Worm (Caenorhabditis elegans) whole organism, L4 larva: ENCODE data around the gene lron-5.

Experiments
- F37D6.2 ChIP-seq: sonication (generic microtip); optimal IDR thresholded peaks from 2 replicates; lab custom pipeline; 2016; ENCODE audit warnings: mild to moderate bottlenecking, missing genetic modification characterization, missing compliant biosample characterization
- F44E2.7 ChIP-seq: fragments of 200-800 bp; sonication (Bioruptor generic); IDR thresholded peaks from 2 replicates; pipeline ENCODE4 v2.1.2; 2022; ENCODE audit warnings: missing genetic modification characterization, missing compliant biosample characterization
- Y75B8A.6 ChIP-seq: fragments of 200-800 bp; sonication (Bioruptor generic); IDR thresholded peaks from 2 replicates; pipeline ENCODE4 v1.3.6; 2022; ENCODE audit warnings: missing genetic modification reagents, missing genetic modification characterization, missing compliant biosample characterization
- aha-1 ChIP-seq: fragments of 150-350 bp; peaks from one replicate; lab custom pipeline; 2014; ENCODE audit warnings: missing biosample characterization, missing genetic modification characterization
- aly-2 ChIP-seq: sonication (generic microtip); optimal IDR thresholded peaks from 2 replicates; lab custom pipeline; 2018; ENCODE audit warnings: missing biosample characterization, missing genetic modification characterization
- arid-1 ChIP-seq: fragments of 200-800 bp; sonication (Bioruptor generic); conservative IDR thresholded peaks from 2 replicates; pipeline ENCODE4 v1.3.6; 2022; ENCODE audit warnings: missing genetic modification reagents, missing genetic modification characterization, missing compliant biosample characterization
- attf-4 ChIP-seq: sonication (generic microtip); optimal IDR thresholded peaks from 3 replicates; lab custom pipeline; 2017; ENCODE audit warnings: missing biosample characterization, missing genetic modification characterization
- ceh-20 ChIP-seq: fragments of 200-800 bp; sonication (Bioruptor generic); IDR thresholded peaks from 2 replicates; pipeline ENCODE4 v1.3.6; 2022; ENCODE audit warnings: missing genetic modification reagents, missing genetic modification characterization, missing compliant biosample characterization
- ceh-62 ChIP-seq: sonication (generic microtip); optimal IDR thresholded peaks from 2 replicates; lab custom pipeline; 2017; ENCODE audit warnings: missing biosample characterization, missing genetic modification characterization
- ces-1 ChIP-seq: fragments of 150-350 bp; sonication (generic microtip); optimal IDR thresholded peaks from 4 replicates; lab custom pipeline; 2014; ENCODE audit warnings: missing biosample characterization, missing genetic modification reagents, missing genetic modification characterization
- cey-2 ChIP-seq: sonication (generic microtip); optimal IDR thresholded peaks from 3 replicates; lab custom pipeline; 2017; ENCODE audit warnings: missing genetic modification characterization, mild to moderate bottlenecking, missing compliant biosample characterization, antibody characterized with exemption, borderline replicate concordance; ENCODE audit not compliant: insufficient read depth
- ctbp-1 ChIP-seq: fragments of 200-800 bp; sonication (Bioruptor generic); IDR thresholded peaks from 2 replicates; pipeline ENCODE4 v1.3.6; 2022; ENCODE audit warnings: missing genetic modification reagents, missing genetic modification characterization, missing compliant biosample characterization
- daf-8 ChIP-seq: fragments of 200-800 bp; sonication (Bioruptor generic); IDR thresholded peaks from 2 replicates; pipeline ENCODE4 v1.3.6; 2022; ENCODE audit warnings: missing genetic modification characterization, missing compliant biosample characterization
- dmd-6 ChIP-seq: fragments of 200-800 bp; sonication (Bioruptor generic); IDR thresholded peaks from 2 replicates; pipeline ENCODE4 v1.3.6; 2022; ENCODE audit warnings: missing genetic modification reagents, missing genetic modification characterization, missing compliant biosample characterization
- egl-27 ChIP-seq: sonication (generic microtip); optimal IDR thresholded peaks from 3 replicates; lab custom pipeline; 2017; ENCODE audit warnings: missing biosample characterization, missing genetic modification reagents, missing genetic modification characterization
- fkh-10 ChIP-seq: fragments of 150-350 bp; optimal IDR thresholded peaks from 2 replicates; lab custom pipeline; 2014; ENCODE audit warnings: missing biosample characterization, missing genetic modification reagents, missing genetic modification characterization
- hlh-11 ChIP-seq: fragments of 200-800 bp; sonication (Bioruptor generic); optimal IDR thresholded peaks from 2 replicates; lab custom pipeline; 2018; ENCODE audit warnings: mild to moderate bottlenecking, missing genetic modification characterization, missing compliant biosample characterization
- hlh-30 ChIP-seq: sonication (generic microtip); optimal IDR thresholded peaks from 2 replicates; lab custom pipeline; 2017; ENCODE audit warnings: antibody characterized with exemption, mild to moderate bottlenecking, missing genetic modification characterization, missing compliant biosample characterization; ENCODE audit not compliant: insufficient read depth
- hmg-1.1 ChIP-seq: fragments of 200-800 bp; sonication (Bioruptor generic); IDR thresholded peaks from 2 replicates; pipeline ENCODE4 v1.3.6; 2022; ENCODE audit warnings: missing genetic modification reagents, missing genetic modification characterization, missing compliant biosample characterization
- jun-1 ChIP-seq: fragments of 150-350 bp; optimal IDR thresholded peaks from 2 replicates; lab custom pipeline; 2014; ENCODE audit warnings: missing biosample characterization, missing genetic modification reagents, missing genetic modification characterization
- lin-13 ChIP-seq: fragments of 150-350 bp; optimal IDR thresholded peaks from 2 replicates; lab custom pipeline; 2014; ENCODE audit warnings: missing biosample characterization, missing genetic modification reagents, missing genetic modification characterization
- lin-15B ChIP-seq: fragments of 150-350 bp; sonication (generic microtip); optimal IDR thresholded peaks from 3 replicates; lab custom pipeline; 2014; ENCODE audit warnings: missing biosample characterization, missing genetic modification characterization
- lsy-2 ChIP-seq, 2 experiments: fragments of 150-350 bp in 1 of 2; sonication (generic microtip) in 1 of 2; optimal IDR thresholded peaks; 2 replicates each; lab custom pipeline; 2014 to 2017; ENCODE audit warnings: missing biosample characterization in 2 of 2, missing genetic modification characterization in 2 of 2
- madf-5 ChIP-seq, 2 experiments: fragments of 200-800 bp; sonication (Bioruptor generic); IDR thresholded peaks; 2 replicates each; pipeline ENCODE4 v1.3.6; 2022; ENCODE audit warnings: missing compliant biosample characterization in 2 of 2, missing genetic modification characterization in 2 of 2
- mdl-1 ChIP-seq, 2 experiments: fragments of 150-350 bp in 1 of 2; sonication (generic microtip) in 1 of 2; optimal IDR thresholded peaks; 2 replicates each; lab custom pipeline; 2014 to 2017; ENCODE audit warnings: missing biosample characterization in 2 of 2, missing genetic modification characterization in 2 of 2
- mep-1 ChIP-seq: fragments of 150-350 bp; sonication (generic microtip); optimal IDR thresholded peaks from 3 replicates; lab custom pipeline; 2014; ENCODE audit warnings: missing biosample characterization, missing genetic modification characterization
- mxl-2 ChIP-seq: fragments of 200-800 bp; sonication (Bioruptor generic); conservative IDR thresholded peaks from 2 replicates; pipeline ENCODE4 v1.3.6; 2022; ENCODE audit warnings: missing genetic modification reagents, missing genetic modification characterization, missing compliant biosample characterization
- nhr-25 ChIP-seq: sonication (generic microtip); optimal IDR thresholded peaks from 2 replicates; lab custom pipeline; 2017; ENCODE audit warnings: missing genetic modification characterization, mild to moderate bottlenecking, missing compliant biosample characterization, antibody characterized with exemption, moderate library complexity, borderline replicate concordance; ENCODE audit not compliant: insufficient read depth
- nhr-42 ChIP-seq: fragments of 200-800 bp; sonication (Bioruptor generic); IDR thresholded peaks from 2 replicates; pipeline ENCODE4 v1.3.6; 2022; ENCODE audit warnings: missing genetic modification characterization, missing compliant biosample characterization
- nhr-6 ChIP-seq: fragments of 150-350 bp; optimal IDR thresholded peaks from 2 replicates; lab custom pipeline; 2014; ENCODE audit warnings: missing biosample characterization, missing genetic modification characterization
- rbr-2 ChIP-seq: sonication (generic microtip); optimal IDR thresholded peaks from 2 replicates; lab custom pipeline; 2016; ENCODE audit warnings: missing genotype, missing genetic modification characterization, missing compliant biosample characterization
- set-16 ChIP-seq: fragments of 200-800 bp; sonication (Bioruptor generic); IDR thresholded peaks from 2 replicates; pipeline ENCODE4 v1.3.6; 2022; ENCODE audit warnings: missing genetic modification reagents, missing genetic modification characterization, missing compliant biosample characterization
- skn-1 ChIP-seq: fragments of 150-350 bp; optimal IDR thresholded peaks from 2 replicates; lab custom pipeline; 2014; ENCODE audit warnings: missing biosample characterization, missing genetic modification characterization
- snpc-1.2 ChIP-seq: fragments of 200-800 bp; sonication (Bioruptor generic); IDR thresholded peaks from 2 replicates; pipeline ENCODE4 v1.3.6; 2022; ENCODE audit warnings: missing genetic modification reagents, missing genetic modification characterization, missing compliant biosample characterization
- spr-3 ChIP-seq: fragments of 200-800 bp; sonication (Bioruptor generic); optimal IDR thresholded peaks from 2 replicates; lab custom pipeline; 2018; ENCODE audit warnings: mild to moderate bottlenecking, missing genetic modification characterization, missing compliant biosample characterization
- tag-97 ChIP-seq: fragments of 200-800 bp; sonication (Bioruptor generic); IDR thresholded peaks from 2 replicates; pipeline ENCODE4 v1.3.6; 2022; ENCODE audit warnings: missing genetic modification characterization, missing compliant biosample characterization
- unc-62 ChIP-seq, 3 experiments: fragments of 150-350 bp in 1 of 3; sonication (generic microtip); optimal IDR thresholded peaks in 2 of 3; peaks in 1 of 3; 1 replicate in 1 of 3; 2 replicates in 2 of 3; lab custom pipeline; 2014 to 2017; ENCODE audit warnings: missing biosample characterization in 3 of 3, missing genetic modification characterization in 3 of 3, missing genetic modification reagents in 3 of 3, missing genotype in 1 of 3
- vab-7 ChIP-seq: fragments of 200-800 bp; sonication (Bioruptor generic); IDR thresholded peaks from 2 replicates; pipeline ENCODE4 v1.3.6; 2022; ENCODE audit warnings: missing genetic modification reagents, missing genetic modification characterization, missing compliant biosample characterization
- zip-2 ChIP-seq: fragments of 150-350 bp; optimal IDR thresholded peaks from 2 replicates; lab custom pipeline; 2014; ENCODE audit warnings: missing biosample characterization, missing genetic modification characterization
- ztf-11 ChIP-seq: fragments of 150-350 bp; optimal IDR thresholded peaks from 2 replicates; lab custom pipeline; 2014; ENCODE audit warnings: missing biosample characterization, missing genetic modification characterization

The lron-5 gene

ce11 chrIII:4656415-4656814, 33.6 kb downstream of the lron-5 start (continued):
- TF ChIP-seq snpc-1.2 (GFP tag; lab: Robert Waterston, UW) = no peak
- TF ChIP-seq hmg-1.1 = peak; percentile 73
- 0 out of 2 replicates have a peak, but pooled peaks have one; percentile 5 for TF ChIP-seq dmd-6 (GFP tag; lab: Robert Waterston, UW)
- TF ChIP-seq zip-2 (tag; lab: Kevin White, UChicago) = no peak
- peak; percentile 22 for TF ChIP-seq hlh-11

- TF ChIP-seq F44E2.7 (no peak), nhr-6 (no peak), ces-1 (GFP tag; lab: Kevin White, UChicago) (peak; percentile 90)
Observed at ce11 chrIII:4657386-4657785, 34.6 kb downstream of the lron-5 start.

- TF ChIP-seq nhr-42 (GFP tag; lab: Robert Waterston, UW) (no peak), rbr-2 (tag; lab: Kevin White, UChicago) (peak; percentile 12), ces-1 (GFP tag; lab: Kevin White, UChicago) (peak; percentile 81), ceh-62 (tag; lab: Kevin White, UChicago) (no peak), ctbp-1 (GFP tag; lab: Robert Waterston, UW) (0 out of 2 replicates have a peak, but pooled peaks have one; percentile 31), mep-1 (tag; lab: Kevin White, UChicago) (peak; percentile 15), tag-97 (GFP tag; lab: Robert Waterston, UW) (no peak), lsy-2 (tag; optimal IDR thresholded peaks at IDR 0.05; lab: Kevin White, UChicago) (peak in 1 of 2 experiments; percentile 35), F37D6.2 (peak; percentile 13), hlh-30 (tag; lab: Kevin White, UChicago) (peak; percentile 9)
Observed at ce11 chrIII:4658384-4658844, 35.6 kb downstream of the lron-5 start, which contains the start of gene cdka-1. TSS of gene cdka-1 (plus strand) at chrIII:4658794.

- peak; percentile 98 for TF ChIP-seq aha-1
- no peak for TF ChIP-seq Y75B8A.6 (GFP tag; lab: Robert Waterston, UW)
- TF ChIP-seq ztf-11 (tag; lab: Kevin White, UChicago) = no peak
- TF ChIP-seq lin-13 (GFP tag; lab: Kevin White, UChicago) = no peak
- no peak for TF ChIP-seq lin-15B (tag; lab: Kevin White, UChicago)
- TF ChIP-seq vab-7 (GFP tag; lab: Robert Waterston, UW) = no peak
- peak in 1 of 2 experiments; percentile 65 for TF ChIP-seq unc-62 (GFP tag; optimal IDR thresholded peaks at IDR 0.05 in 1 of 2; lab: Kevin White, UChicago)
- no peak for TF ChIP-seq unc-62 (tag; optimal IDR thresholded peaks at IDR 0.05; lab: Kevin White, UChicago)
- TF ChIP-seq mxl-2 = no peak
- no peak for TF ChIP-seq fkh-10
- TF ChIP-seq cey-2 = no peak
- TF ChIP-seq, all 104 proteins: peak for 2
Observed at ce11 chrIII:4659426-4659825, 36.6 kb downstream of the lron-5 start.

ce11 chrIII:4665272-4665671, 42.4 kb downstream of the lron-5 start, which contains the start of gene T23F11.4:
TSS of gene T23F11.4 (minus strand) at chrIII:4665372.
- no peak for TF ChIP-seq egl-27 (tag; lab: Kevin White, UChicago)
- TF ChIP-seq nhr-6 = no peak
- peak; percentile 16 for TF ChIP-seq aha-1

ce11 chrIII:4666753-4667400, 44.0 kb downstream of the lron-5 start:
- TF ChIP-seq aly-2 (tag; lab: Kevin White, UChicago) (no peak), rbr-2 (tag; lab: Kevin White, UChicago) (peak; percentile 70), madf-5 (GFP tag; IDR thresholded peaks at IDR 0.05; lab: Robert Waterston, UW) (no peak), attf-4 (no peak), arid-1 (GFP tag; lab: Robert Waterston, UW) (no peak), set-16 (GFP tag; lab: Robert Waterston, UW) (peak; percentile 63), daf-8 (GFP tag; lab: Robert Waterston, UW) (no peak), hlh-30 (tag; lab: Kevin White, UChicago) (peak; percentile 46), snpc-1.2 (GFP tag; lab: Robert Waterston, UW) (no peak), hlh-11 (peak; percentile 59), tag-97 (GFP tag; lab: Robert Waterston, UW) (no peak), ceh-20 (GFP tag; lab: Robert Waterston, UW) (no peak), mdl-1 (tag; optimal IDR thresholded peaks at IDR 0.05; lab: Kevin White, UChicago) (peak; percentile 26 to 78), spr-3 (GFP tag; lab: Kevin White, UChicago) (no peak), jun-1 (no peak), nhr-25 (peak; percentile 66), nhr-6 (no peak), skn-1 (no peak)
